Fruit fly (Drosophila melanogaster) whole organism, prepupa: Measurements from ENCODE around the gene CG14277.
A peak's percentile ranks its signal among the peaks of the same experiment; 100 is the strongest.

Experiments used
- Blimp-1 ChIP-seq: fragments of 200-800 bp; sonication (Bioruptor generic); optimal IDR thresholded peaks from 3 replicates; lab custom pipeline; 2017; ENCODE audit warnings: missing biosample characterization, missing genetic modification characterization, mild to moderate bottlenecking, moderate library complexity, missing genetic modification reagents
- CG10631 ChIP-seq: fragments of 200-800 bp; sonication (Bioruptor generic); optimal IDR thresholded peaks from 2 replicates; lab custom pipeline; 2016; ENCODE audit warnings: missing biosample characterization, missing genetic modification characterization
- CG10669 ChIP-seq: fragments of 200-800 bp; sonication (Bioruptor generic); optimal IDR thresholded peaks from 3 replicates; lab custom pipeline; 2018; ENCODE audit warnings: missing biosample characterization, mild to moderate bottlenecking, missing genetic modification characterization, moderate library complexity
- CG11762 ChIP-seq: fragments of 200-800 bp; sonication (Bioruptor generic); optimal IDR thresholded peaks from 3 replicates; lab custom pipeline; 2016; ENCODE audit warnings: missing biosample characterization, missing genetic modification characterization; ENCODE audit not compliant: insufficient read depth
- CG11902 ChIP-seq: fragments of 200-800 bp; sonication (Bioruptor generic); optimal IDR thresholded peaks from 3 replicates; lab custom pipeline; 2016; ENCODE audit warnings: missing biosample characterization, missing genetic modification characterization
- CG16779 ChIP-seq: fragments of 200-800 bp; sonication (Bioruptor generic); optimal IDR thresholded peaks from 3 replicates; lab custom pipeline; 2017; ENCODE audit warnings: missing biosample characterization, mild to moderate bottlenecking, missing genetic modification characterization
- CG3032 ChIP-seq: fragments of 200-800 bp; optimal IDR thresholded peaks from 2 replicates; lab custom pipeline; 2019; ENCODE audit warnings: missing biosample characterization, mild to moderate bottlenecking, missing genetic modification characterization, moderate library complexity
- CG31627 ChIP-seq: fragments of 200-800 bp; sonication (Bioruptor generic); optimal IDR thresholded peaks from 3 replicates; lab custom pipeline; 2016; ENCODE audit warnings: missing biosample characterization, missing genetic modification characterization
- CG32006 ChIP-seq: fragments of 200-800 bp; sonication (Bioruptor generic); optimal IDR thresholded peaks from 3 replicates; lab custom pipeline; 2017; ENCODE audit warnings: missing biosample characterization, mild to moderate bottlenecking, missing genetic modification characterization
- CG34406 ChIP-seq: fragments of 200-800 bp; sonication (Bioruptor generic); optimal IDR thresholded peaks from 3 replicates; lab custom pipeline; 2016; ENCODE audit warnings: missing biosample characterization, missing genetic modification characterization
- CG4318 ChIP-seq: fragments of 200-800 bp; sonication (Bioruptor generic); optimal IDR thresholded peaks from 3 replicates; lab custom pipeline; 2017; ENCODE audit warnings: missing biosample characterization, mild to moderate bottlenecking, missing genetic modification characterization
- CG6163 ChIP-seq: fragments of 200-800 bp; sonication (Bioruptor generic); IDR thresholded peaks from 3 replicates; pipeline ENCODE4 v1.3.6; 2022; ENCODE audit warnings: missing biosample characterization, missing genetic modification characterization
- CG6276 ChIP-seq: fragments of 200-800 bp; sonication (Bioruptor generic); optimal IDR thresholded peaks from 2 replicates; lab custom pipeline; 2017; ENCODE audit warnings: missing biosample characterization, mild to moderate bottlenecking, missing genetic modification characterization
- CG6792 ChIP-seq: fragments of 200-800 bp; sonication (Bioruptor generic); optimal IDR thresholded peaks from 3 replicates; lab custom pipeline; 2016; ENCODE audit warnings: missing biosample characterization, missing genetic modification characterization
- CG6808 ChIP-seq: fragments of 200-800 bp; sonication (Bioruptor generic); optimal IDR thresholded peaks from 3 replicates; lab custom pipeline; 2017; ENCODE audit warnings: missing biosample characterization, missing genetic modification characterization, mild to moderate bottlenecking, moderate library complexity, missing genetic modification reagents
- CG6854 ChIP-seq: fragments of 200-800 bp; sonication (Bioruptor generic); optimal IDR thresholded peaks from 2 replicates; lab custom pipeline; 2017; ENCODE audit warnings: missing biosample characterization, mild to moderate bottlenecking, missing genetic modification characterization
- CG7368 ChIP-seq: fragments of 200-800 bp; sonication (Bioruptor generic); optimal IDR thresholded peaks from 3 replicates; lab custom pipeline; 2016; ENCODE audit warnings: missing biosample characterization, missing genetic modification characterization
- CG8632 ChIP-seq: fragments of 200-800 bp; sonication (Bioruptor generic); optimal IDR thresholded peaks from 3 replicates; lab custom pipeline; 2016; ENCODE audit warnings: missing biosample characterization, missing genetic modification characterization
- Eip75B ChIP-seq: fragments of 200-800 bp; sonication (Bioruptor generic); optimal IDR thresholded peaks from 3 replicates; lab custom pipeline; 2016; ENCODE audit warnings: missing biosample characterization, missing genetic modification characterization
- Eip78C ChIP-seq: fragments of 200-800 bp; sonication (Bioruptor generic); peaks from one replicate; lab custom pipeline; 2016; ENCODE audit warnings: missing biosample characterization, missing genetic modification characterization
- Gug ChIP-seq: fragments of 200-800 bp; sonication (Bioruptor generic); IDR thresholded peaks from 2 replicates; pipeline ENCODE4 v1.3.6; 2022; ENCODE audit warnings: missing biosample characterization, missing genetic modification characterization
- Hr38 ChIP-seq: sonication (Bioruptor generic); optimal IDR thresholded peaks from 2 replicates; lab custom pipeline; 2016; ENCODE audit warnings: missing biosample characterization, missing genetic modification characterization
- Hr39 ChIP-seq: fragments of 200-800 bp; sonication (Bioruptor generic); optimal IDR thresholded peaks from 2 replicates; lab custom pipeline; 2016; ENCODE audit warnings: missing biosample characterization, missing genetic modification characterization
- Lpt ChIP-seq: fragments of 200-800 bp; sonication (Bioruptor generic); optimal IDR thresholded peaks from 3 replicates; lab custom pipeline; 2016; ENCODE audit warnings: missing biosample characterization, missing genetic modification characterization
- Met ChIP-seq: fragments of 200-800 bp; sonication (Bioruptor generic); optimal IDR thresholded peaks from 3 replicates; lab custom pipeline; 2016; ENCODE audit warnings: missing biosample characterization, missing genetic modification characterization
- OdsH ChIP-seq: fragments of 200-800 bp; sonication (Bioruptor generic); optimal IDR thresholded peaks from 3 replicates; lab custom pipeline; 2016; ENCODE audit warnings: missing biosample characterization, missing genetic modification characterization
- Sox102F ChIP-seq: fragments of 200-800 bp; sonication (Bioruptor generic); optimal IDR thresholded peaks from 2 replicates; lab custom pipeline; 2016; ENCODE audit warnings: missing biosample characterization, mild to moderate bottlenecking, missing genetic modification characterization
- Sox15 ChIP-seq: fragments of 200-800 bp; sonication (Bioruptor generic); optimal IDR thresholded peaks from 3 replicates; lab custom pipeline; 2016; ENCODE audit warnings: missing biosample characterization, missing genetic modification characterization
- acj6 ChIP-seq: fragments of 200-800 bp; sonication (Bioruptor generic); optimal IDR thresholded peaks from 3 replicates; lab custom pipeline; 2016; ENCODE audit warnings: missing biosample characterization, missing genetic modification characterization
- dac ChIP-seq: fragments of 200-800 bp; sonication (Bioruptor generic); optimal IDR thresholded peaks from 2 replicates; lab custom pipeline; 2017; ENCODE audit warnings: missing biosample characterization, mild to moderate bottlenecking, missing genetic modification characterization
- esn ChIP-seq: fragments of 200-800 bp; sonication (Bioruptor generic); optimal IDR thresholded peaks from 2 replicates; lab custom pipeline; 2016; ENCODE audit warnings: missing biosample characterization, mild to moderate bottlenecking, missing genetic modification characterization, moderate library complexity
- fd85E ChIP-seq: fragments of 200-800 bp; sonication (Bioruptor generic); optimal IDR thresholded peaks from 3 replicates; lab custom pipeline; 2016; ENCODE audit warnings: missing biosample characterization, missing genetic modification characterization
- fkh ChIP-seq: fragments of 200-800 bp; sonication (Bioruptor generic); optimal IDR thresholded peaks from 3 replicates; lab custom pipeline; 2017; ENCODE audit warnings: missing biosample characterization, mild to moderate bottlenecking, missing genetic modification characterization, moderate library complexity
- net ChIP-seq: fragments of 200-800 bp; sonication (Bioruptor generic); optimal IDR thresholded peaks from 3 replicates; lab custom pipeline; 2016; ENCODE audit warnings: missing biosample characterization, missing genetic modification characterization
- pdm3 ChIP-seq: fragments of 200-800 bp; sonication (Bioruptor generic); optimal IDR thresholded peaks from 3 replicates; lab custom pipeline; 2016; ENCODE audit warnings: missing biosample characterization, missing genetic modification characterization
- salr ChIP-seq, 2 experiments: fragments of 200-800 bp; sonication (Bioruptor generic); optimal IDR thresholded peaks; 3 replicates each; lab custom pipeline; 2016 to 2018; ENCODE audit warnings: missing biosample characterization in 2 of 2, missing genetic modification characterization in 2 of 2, mild to moderate bottlenecking in 1 of 2
- spab ChIP-seq: fragments of 200-800 bp; sonication (Bioruptor generic); optimal IDR thresholded peaks from 2 replicates; lab custom pipeline; 2017; ENCODE audit warnings: missing biosample characterization, mild to moderate bottlenecking, missing genetic modification characterization, missing genetic modification reagents
- ss ChIP-seq, 2 experiments: fragments of 200-800 bp; sonication (Bioruptor generic); optimal IDR thresholded peaks; 2 replicates in 1 of 2; 3 replicates in 1 of 2; lab custom pipeline; 2017 to 2018; ENCODE audit warnings: mild to moderate bottlenecking in 2 of 2, missing biosample characterization in 2 of 2, missing genetic modification characterization in 2 of 2, moderate library complexity in 1 of 2
- topi ChIP-seq: fragments of 200-800 bp; sonication (Bioruptor generic); optimal IDR thresholded peaks from 3 replicates; lab custom pipeline; 2016; ENCODE audit warnings: missing biosample characterization, missing genetic modification characterization
- vri ChIP-seq: fragments of 200-800 bp; sonication (Bioruptor generic); optimal IDR thresholded peaks from 3 replicates; lab custom pipeline; 2016; ENCODE audit warnings: missing biosample characterization, mild to moderate bottlenecking, missing genetic modification characterization

Gene CG14277

DNA sequence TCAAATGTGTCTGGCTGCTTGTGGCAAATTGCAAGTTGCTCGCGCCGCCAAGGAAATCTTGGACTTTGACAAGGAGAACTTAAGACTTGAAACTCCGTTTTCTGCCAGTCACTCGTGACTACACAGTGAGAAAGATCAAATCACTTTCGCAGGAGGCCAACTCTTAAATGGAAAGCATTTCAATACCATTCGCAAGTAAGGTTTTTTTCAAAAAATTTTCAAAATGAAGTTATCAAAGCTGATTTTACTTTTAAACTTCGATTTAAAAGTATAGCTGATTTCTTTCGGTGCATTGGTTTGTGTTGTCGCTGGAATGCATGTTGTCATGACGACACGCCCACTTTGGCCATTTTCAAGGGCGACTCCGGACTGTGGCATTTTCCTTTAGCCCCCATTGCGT, 9.9 kb upstream of the CG14277 start (continued):
- TF ChIP-seq Lpt (GFP tag; lab: Kevin White, UChicago) (peak; percentile 70), Sox102F (peak; percentile 48), salr (GFP tag; optimal IDR thresholded peaks at IDR 0.05; lab: Kevin White, UChicago) (peak; percentile 78 to 86), CG6276 (peak; percentile 65), Blimp-1 (GFP tag; lab: Kevin White, UChicago) (no peak), CG6163 (GFP tag; lab: Robert Waterston, UW) (peak; percentile 93), CG11762 (GFP tag; lab: Kevin White, UChicago) (peak; percentile 81)

DNA sequence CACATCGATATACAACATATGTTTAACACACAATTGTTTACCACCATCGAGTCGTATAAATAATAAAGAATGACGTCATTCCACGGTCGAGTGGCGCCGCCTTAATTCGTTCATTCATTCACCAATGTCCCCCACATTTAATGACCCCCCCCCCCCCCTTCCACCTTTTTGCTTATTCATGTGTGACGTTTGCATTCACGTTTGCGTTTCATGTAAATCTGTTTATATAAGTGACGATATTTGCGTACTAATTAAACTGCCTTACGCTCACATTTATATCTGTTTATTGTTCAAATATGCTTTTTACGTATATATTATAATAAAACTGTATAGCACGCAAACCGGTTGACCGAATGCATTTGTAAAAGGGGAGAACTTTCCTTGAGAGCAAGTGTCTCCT, 8.7 kb upstream of the CG14277 start:
- TF ChIP-seq Hr39 = no peak
- TF ChIP-seq CG34406 = peak; percentile 26
- no peak for TF ChIP-seq salr (GFP tag; optimal IDR thresholded peaks at IDR 0.05; lab: Kevin White, UChicago)
- no peak for TF ChIP-seq CG6854 (GFP tag; lab: Kevin White, UChicago)
- no peak for TF ChIP-seq CG3032 (tag; lab: Kevin White, UChicago)
- no peak for TF ChIP-seq CG32006 (GFP tag; lab: Kevin White, UChicago)
- peak; percentile 39 for TF ChIP-seq Blimp-1 (GFP tag; lab: Kevin White, UChicago)
- TF ChIP-seq dac (GFP tag; lab: Kevin White, UChicago) = no peak
- TF ChIP-seq fkh (GFP tag; lab: Kevin White, UChicago) = peak; percentile 35
- TF ChIP-seq CG6163 (GFP tag; lab: Robert Waterston, UW) = no peak
- no peak for TF ChIP-seq topi (GFP tag; lab: Kevin White, UChicago)
- TF ChIP-seq CG7368 (GFP tag; lab: Kevin White, UChicago) = no peak
- peak; percentile 3 to 45 for TF ChIP-seq ss (GFP tag; optimal IDR thresholded peaks at IDR 0.05; lab: Kevin White, UChicago)
- TF ChIP-seq Eip75B = no peak
- TF ChIP-seq Eip78C (GFP tag; lab: Kevin White, UChicago) = peak; percentile 28
- peak; percentile 41 for TF ChIP-seq CG6792 (GFP tag; lab: Kevin White, UChicago)
- TF ChIP-seq pdm3 = no peak
- no peak for TF ChIP-seq Gug
- TF ChIP-seq acj6 (GFP tag; lab: Kevin White, UChicago) = no peak
- TF ChIP-seq CG10669 = no peak
- TF ChIP-seq vri (GFP tag; lab: Kevin White, UChicago) = peak; percentile 16
- TF ChIP-seq CG8632 (GFP tag; lab: Kevin White, UChicago) = peak; percentile 25
- no peak for TF ChIP-seq fd85E
- no peak for TF ChIP-seq CG6808 (GFP tag; lab: Kevin White, UChicago)
- TF ChIP-seq CG16779 = no peak
- TF ChIP-seq CG11902 (GFP tag; lab: Kevin White, UChicago) = no peak
- no peak for TF ChIP-seq OdsH
- no peak for TF ChIP-seq CG4318
- TF ChIP-seq CG10631 (GFP tag; lab: Kevin White, UChicago) = peak; percentile 2
- TF ChIP-seq net (GFP tag; lab: Kevin White, UChicago) = no peak
- TF ChIP-seq esn = peak; percentile 18
- no peak for TF ChIP-seq CG31627 (GFP tag; lab: Kevin White, UChicago)
- TF ChIP-seq CG6276 = no peak
- peak; percentile 31 for TF ChIP-seq Met (GFP tag; lab: Kevin White, UChicago)
- no peak for TF ChIP-seq CG11762 (GFP tag; lab: Kevin White, UChicago)
- TF ChIP-seq Hr38 (GFP tag; lab: Kevin White, UChicago) = no peak
- no peak for TF ChIP-seq Sox15
- no peak for TF ChIP-seq spab (GFP tag; lab: Kevin White, UChicago)
